Worm (Caenorhabditis elegans) whole organism, mixed stage, embryonic: ENCODE results near the gene egl-43.

Experiments used
- ces-1 ChIP-seq: fragments of 150-350 bp; optimal IDR thresholded peaks from 2 replicates; lab custom pipeline; 2014; ENCODE audit warnings: missing biosample characterization, missing genetic modification reagents, missing genetic modification characterization
- lin-32 ChIP-seq: fragments of 200-800 bp; sonication (Bioruptor generic); optimal IDR thresholded peaks from 2 replicates; lab custom pipeline; 2018; ENCODE audit warnings: mild to moderate bottlenecking, missing genetic modification characterization, missing compliant biosample characterization
- lsy-2 ChIP-seq: fragments of 150-350 bp; optimal IDR thresholded peaks from 2 replicates; lab custom pipeline; 2014; ENCODE audit warnings: missing biosample characterization, missing genetic modification characterization
- mab-5 ChIP-seq: fragments of 150-350 bp; optimal IDR thresholded peaks from 2 replicates; lab custom pipeline; 2014; ENCODE audit warnings: missing biosample characterization, missing genetic modification characterization
- sem-2 ChIP-seq: fragments of 200-800 bp; sonication (Bioruptor generic); optimal IDR thresholded peaks from 2 replicates; lab custom pipeline; 2018; ENCODE audit warnings: mild to moderate bottlenecking, missing genetic modification characterization, missing compliant biosample characterization
- unc-62 ChIP-seq: fragments of 150-350 bp; optimal IDR thresholded peaks from 2 replicates; lab custom pipeline; 2014; ENCODE audit warnings: missing biosample characterization, missing genetic modification reagents, missing genetic modification characterization

DNA sequence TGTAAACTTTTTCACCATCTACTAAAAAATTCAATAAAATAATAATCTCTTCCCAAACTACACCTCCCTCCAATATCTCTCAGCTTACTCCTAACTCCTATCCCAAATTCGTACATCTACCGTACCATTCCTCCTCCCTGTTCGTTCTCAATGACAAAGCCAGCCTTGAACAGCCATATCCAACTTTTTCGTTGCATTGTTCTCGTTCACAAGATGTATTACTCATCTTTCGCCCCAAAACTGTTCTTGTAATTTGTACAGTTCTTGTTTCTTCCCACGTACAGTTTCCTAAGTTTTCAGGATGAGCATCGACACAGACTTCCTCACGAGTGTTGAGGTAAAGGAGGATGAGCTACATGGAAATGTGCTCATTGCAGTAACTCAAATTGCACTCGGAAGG lies at the start of gene egl-43:
- TF ChIP-seq unc-62: no peak
- no peak for TF ChIP-seq mab-5 (tag; lab: Kevin White, UChicago)
- TF ChIP-seq lsy-2 (tag; lab: Kevin White, UChicago): no peak
- TF ChIP-seq sem-2: no peak
- TF ChIP-seq ces-1 (GFP tag; lab: Kevin White, UChicago): no peak
- TF ChIP-seq lin-32 (GFP tag; lab: Kevin White, UChicago): no peak
